Fruit fly (Drosophila melanogaster) whole organism, embryonic: Measurements from ENCODE around the gene CG4730.

Source experiments
- B-H1 ChIP-seq: fragments of 200-800 bp; sonication (Bioruptor generic); IDR thresholded peaks from 3 replicates; pipeline ENCODE4 v1.3.6; 2022; ENCODE audit warnings: missing biosample characterization, missing genetic modification characterization
- Bteb2 ChIP-seq: fragments of 200-800 bp; sonication (Bioruptor generic); optimal IDR thresholded peaks from 2 replicates; lab custom pipeline; 2016; ENCODE audit warnings: missing biosample characterization, missing genetic modification characterization
- CG10565 ChIP-seq: fragments of 200-800 bp; sonication (Bioruptor generic); optimal IDR thresholded peaks from 3 replicates; lab custom pipeline; 2016; ENCODE audit warnings: missing biosample characterization, mild to moderate bottlenecking, missing genetic modification characterization
- CG10654 ChIP-seq: fragments of 200-800 bp; sonication (Bioruptor generic); optimal IDR thresholded peaks from 2 replicates; lab custom pipeline; 2016; ENCODE audit warnings: missing biosample characterization, missing genetic modification characterization
- CG10959 ChIP-seq: fragments of 200-800 bp; sonication (Bioruptor generic); IDR thresholded peaks from 2 replicates; pipeline ENCODE4 v1.3.6; 2022; ENCODE audit warnings: missing biosample characterization, missing genetic modification characterization
- CG12942 ChIP-seq: fragments of 200-800 bp; sonication (Bioruptor generic); optimal IDR thresholded peaks from 3 replicates; lab custom pipeline; 2016; ENCODE audit warnings: missing biosample characterization, missing genetic modification characterization
- CG13123 ChIP-seq: fragments of 200-800 bp; sonication (Bioruptor generic); optimal IDR thresholded peaks from 2 replicates; lab custom pipeline; 2016; ENCODE audit warnings: missing biosample characterization, missing genetic modification characterization
- CG14441 ChIP-seq: fragments of 200-800 bp; sonication (Bioruptor generic); IDR thresholded peaks from 2 replicates; pipeline ENCODE4 v1.3.6; 2022; ENCODE audit warnings: missing biosample characterization, missing genetic modification characterization
- CG15479 ChIP-seq: fragments of 200-800 bp; sonication (Bioruptor generic); optimal IDR thresholded peaks from 3 replicates; lab custom pipeline; 2019; ENCODE audit warnings: missing biosample characterization, mild to moderate bottlenecking, missing genetic modification characterization, moderate library complexity
- CG17359 ChIP-seq: fragments of 200-800 bp; sonication (Bioruptor generic); optimal IDR thresholded peaks from 3 replicates; lab custom pipeline; 2018; ENCODE audit warnings: missing biosample characterization, mild to moderate bottlenecking, missing genetic modification characterization, moderate library complexity
- CG18011 ChIP-seq: fragments of 200-800 bp; sonication (Bioruptor generic); optimal IDR thresholded peaks from 2 replicates; lab custom pipeline; 2017; ENCODE audit warnings: missing biosample characterization, missing genetic modification characterization, mild to moderate bottlenecking, moderate library complexity, missing genotype
- CG1832 ChIP-seq: fragments of 200-800 bp; sonication (Bioruptor generic); optimal IDR thresholded peaks from 2 replicates; lab custom pipeline; 2017; ENCODE audit warnings: missing biosample characterization, mild to moderate bottlenecking, missing genetic modification characterization, inconsistent platforms
- CG2116 ChIP-seq: fragments of 200-800 bp; sonication (Bioruptor generic); optimal IDR thresholded peaks from 3 replicates; lab custom pipeline; 2018; ENCODE audit warnings: missing biosample characterization, mild to moderate bottlenecking, missing genetic modification characterization
- CG2202 ChIP-seq: fragments of 200-800 bp; sonication (Bioruptor generic); optimal IDR thresholded peaks from 2 replicates; lab custom pipeline; 2018; ENCODE audit warnings: missing biosample characterization, mild to moderate bottlenecking, missing genetic modification characterization
- CG2678 ChIP-seq: fragments of 200-800 bp; sonication (Bioruptor generic); optimal IDR thresholded peaks from 3 replicates; lab custom pipeline; 2019; ENCODE audit warnings: missing biosample characterization, mild to moderate bottlenecking, missing genetic modification characterization, moderate library complexity
- CG31441 ChIP-seq: fragments of 200-800 bp; sonication (Bioruptor generic); IDR thresholded peaks from 2 replicates; pipeline ENCODE4 v1.3.6; 2022; ENCODE audit warnings: missing biosample characterization, missing genetic modification characterization
- CG32772 ChIP-seq: fragments of 200-800 bp; sonication (Bioruptor generic); IDR thresholded peaks from 2 replicates; pipeline ENCODE4 v1.3.6; 2022; ENCODE audit warnings: missing biosample characterization, missing genetic modification characterization
- CG6175 ChIP-seq: fragments of 200-800 bp; sonication (Bioruptor generic); IDR thresholded peaks from 3 replicates; pipeline ENCODE4 v1.3.6; 2022; ENCODE audit warnings: missing biosample characterization, missing genetic modification characterization
- CG6689 ChIP-seq: fragments of 200-800 bp; sonication (Bioruptor generic); IDR thresholded peaks from 2 replicates; pipeline ENCODE4 v1.3.6; 2022; ENCODE audit warnings: missing biosample characterization, missing genetic modification characterization
- CG6854 ChIP-seq: fragments of 200-800 bp; sonication (Bioruptor generic); optimal IDR thresholded peaks from 3 replicates; lab custom pipeline; 2017; ENCODE audit warnings: missing biosample characterization, mild to moderate bottlenecking, missing genetic modification characterization
- Camta ChIP-seq: fragments of 200-800 bp; sonication (Bioruptor generic); optimal IDR thresholded peaks from 2 replicates; lab custom pipeline; 2016; ENCODE audit warnings: missing biosample characterization, missing genetic modification characterization
- E2f2 ChIP-seq: fragments of 200-800 bp; sonication (Bioruptor generic); IDR thresholded peaks from 2 replicates; pipeline ENCODE4 v1.3.6; 2022; ENCODE audit warnings: missing biosample characterization, missing genetic modification characterization
- Ets65A ChIP-seq: fragments of 200-800 bp; sonication (Bioruptor generic); peaks from one replicate; lab custom pipeline; 2016; ENCODE audit warnings: missing biosample characterization, missing genetic modification characterization
- GATAe ChIP-seq: fragments of 200-800 bp; sonication (Bioruptor generic); conservative IDR thresholded peaks from 2 replicates; pipeline ENCODE4 v1.3.6; 2022; ENCODE audit warnings: missing biosample characterization, missing genetic modification characterization
- H15 ChIP-seq: fragments of 200-800 bp; sonication (Bioruptor generic); IDR thresholded peaks from 3 replicates; pipeline ENCODE4 v1.3.6; 2022; ENCODE audit warnings: missing biosample characterization, missing genetic modification characterization
- H2.0 ChIP-seq: fragments of 200-800 bp; sonication (Bioruptor generic); IDR thresholded peaks from 2 replicates; pipeline ENCODE4 v1.3.6; 2022; ENCODE audit warnings: missing biosample characterization, missing genetic modification characterization
- Hmr ChIP-seq: fragments of 200-800 bp; sonication (Bioruptor generic); optimal IDR thresholded peaks from 3 replicates; lab custom pipeline; 2017; ENCODE audit warnings: mild to moderate bottlenecking, missing biosample characterization, missing genetic modification reagents, missing genetic modification characterization
- Hmx ChIP-seq: fragments of 200-800 bp; sonication (Bioruptor generic); optimal IDR thresholded peaks from 2 replicates; lab custom pipeline; 2016; ENCODE audit warnings: missing biosample characterization, missing genetic modification characterization
- Hsf ChIP-seq: fragments of 200-800 bp; sonication (Bioruptor generic); optimal IDR thresholded peaks from 3 replicates; lab custom pipeline; 2016; ENCODE audit warnings: missing biosample characterization, missing genetic modification characterization
- Jarid2 ChIP-seq: fragments of 200-800 bp; sonication (Bioruptor generic); optimal IDR thresholded peaks from 3 replicates; lab custom pipeline; 2017; ENCODE audit warnings: mild to moderate bottlenecking, missing biosample characterization, missing genetic modification reagents, missing genetic modification characterization
- Lhr ChIP-seq: fragments of 200-800 bp; sonication (Bioruptor generic); optimal IDR thresholded peaks from 3 replicates; lab custom pipeline; 2017; ENCODE audit warnings: mild to moderate bottlenecking, missing biosample characterization, missing genetic modification reagents, missing genetic modification characterization
- MBD-R2 ChIP-seq: fragments of 200-800 bp; sonication (Bioruptor generic); IDR thresholded peaks from 2 replicates; pipeline ENCODE4 v1.3.6; 2022; ENCODE audit warnings: missing biosample characterization, missing genetic modification characterization
- MESR4 ChIP-seq: fragments of 200-800 bp; sonication (Bioruptor generic); optimal IDR thresholded peaks from 2 replicates; lab custom pipeline; 2018; ENCODE audit warnings: missing biosample characterization, mild to moderate bottlenecking, missing genetic modification characterization, moderate library complexity
- Max ChIP-seq: fragments of 200-800 bp; sonication (Bioruptor generic); optimal IDR thresholded peaks from 2 replicates; lab custom pipeline; 2016; ENCODE audit warnings: missing biosample characterization, mild to moderate bottlenecking, missing genetic modification characterization
- Neu2 ChIP-seq: fragments of 200-800 bp; sonication (Bioruptor generic); optimal IDR thresholded peaks from 3 replicates; lab custom pipeline; 2016; ENCODE audit warnings: missing biosample characterization, missing genetic modification characterization, borderline replicate concordance
- Rfx ChIP-seq: fragments of 200-800 bp; sonication (Bioruptor generic); IDR thresholded peaks from 2 replicates; pipeline ENCODE4 v1.3.6; 2022; ENCODE audit warnings: missing biosample characterization, missing genetic modification characterization
- Taf1 ChIP-seq: fragments of 200-800 bp; sonication (Bioruptor generic); IDR thresholded peaks from 2 replicates; pipeline ENCODE4 v1.3.6; 2022; ENCODE audit warnings: missing biosample characterization, missing genetic modification characterization
- Tbp ChIP-seq: fragments of >200 bp; optimal IDR thresholded peaks from 2 replicates; lab custom pipeline; 2018; ENCODE audit warnings: missing biosample characterization, missing genetic modification characterization
- bowl ChIP-seq: fragments of 200-800 bp; sonication (Bioruptor generic); IDR thresholded peaks from 2 replicates; pipeline ENCODE4 v1.3.6; 2022; ENCODE audit warnings: missing biosample characterization, missing genetic modification characterization
- cad ChIP-seq: fragments of >200 bp; optimal IDR thresholded peaks from 2 replicates; lab custom pipeline; 2017; ENCODE audit warnings: missing biosample characterization, missing genetic modification characterization
- da ChIP-seq: fragments of 200-800 bp; sonication (Bioruptor generic); optimal IDR thresholded peaks from 2 replicates; lab custom pipeline; 2016; ENCODE audit warnings: missing biosample characterization, missing genetic modification characterization
- fd64A ChIP-seq: fragments of 200-800 bp; sonication (Bioruptor generic); optimal IDR thresholded peaks from 3 replicates; lab custom pipeline; 2018; ENCODE audit warnings: missing biosample characterization, mild to moderate bottlenecking, missing genetic modification characterization
- gem ChIP-seq: fragments of 200-800 bp; sonication (Bioruptor generic); optimal IDR thresholded peaks from 2 replicates; lab custom pipeline; 2019; ENCODE audit warnings: missing biosample characterization, mild to moderate bottlenecking, missing genetic modification characterization, moderate library complexity
- grn ChIP-seq: fragments of 200-800 bp; sonication (Bioruptor generic); optimal IDR thresholded peaks from 3 replicates; lab custom pipeline; 2017; ENCODE audit warnings: missing biosample characterization, missing genetic modification characterization
- h ChIP-seq: fragments of >200 bp; optimal IDR thresholded peaks from 2 replicates; lab custom pipeline; 2017
- ind ChIP-seq: fragments of 200-800 bp; sonication (Bioruptor generic); optimal IDR thresholded peaks from 3 replicates; lab custom pipeline; 2016; ENCODE audit warnings: missing biosample characterization, missing genetic modification characterization
- ro ChIP-seq: fragments of 200-800 bp; sonication (Bioruptor generic); IDR thresholded peaks from 2 replicates; pipeline ENCODE4 v1.3.6; 2022; ENCODE audit warnings: missing biosample characterization, missing genetic modification characterization
- shn ChIP-seq: fragments of 200-800 bp; sonication (Bioruptor generic); optimal IDR thresholded peaks from 3 replicates; lab custom pipeline; 2016; ENCODE audit warnings: missing biosample characterization, missing genetic modification characterization
- tap ChIP-seq: fragments of 200-800 bp; optimal IDR thresholded peaks from 3 replicates; lab custom pipeline; 2019; ENCODE audit warnings: missing biosample characterization, mild to moderate bottlenecking, missing genetic modification characterization, moderate library complexity
- tll ChIP-seq, 2 experiments: fragments of 200-800 bp in 1 of 2; fragments of >200 bp in 1 of 2; sonication (Bioruptor generic) in 1 of 2; optimal IDR thresholded peaks; 2 replicates each; lab custom pipeline; 2017 to 2019; ENCODE audit warnings: missing biosample characterization in 2 of 2, missing genetic modification characterization in 2 of 2, mild to moderate bottlenecking in 1 of 2, moderate library complexity in 1 of 2
- ttk ChIP-seq: fragments of 200-800 bp; sonication (Bioruptor generic); IDR thresholded peaks from 2 replicates; pipeline ENCODE4 v2.1.2; 2022; ENCODE audit warnings: missing biosample characterization, missing genetic modification characterization
- wdn ChIP-seq: fragments of 200-800 bp; sonication (Bioruptor generic); IDR thresholded peaks from 2 replicates; pipeline ENCODE4 v1.3.6; 2022; ENCODE audit warnings: missing biosample characterization, missing genetic modification characterization

CG4730 gene

DNA sequence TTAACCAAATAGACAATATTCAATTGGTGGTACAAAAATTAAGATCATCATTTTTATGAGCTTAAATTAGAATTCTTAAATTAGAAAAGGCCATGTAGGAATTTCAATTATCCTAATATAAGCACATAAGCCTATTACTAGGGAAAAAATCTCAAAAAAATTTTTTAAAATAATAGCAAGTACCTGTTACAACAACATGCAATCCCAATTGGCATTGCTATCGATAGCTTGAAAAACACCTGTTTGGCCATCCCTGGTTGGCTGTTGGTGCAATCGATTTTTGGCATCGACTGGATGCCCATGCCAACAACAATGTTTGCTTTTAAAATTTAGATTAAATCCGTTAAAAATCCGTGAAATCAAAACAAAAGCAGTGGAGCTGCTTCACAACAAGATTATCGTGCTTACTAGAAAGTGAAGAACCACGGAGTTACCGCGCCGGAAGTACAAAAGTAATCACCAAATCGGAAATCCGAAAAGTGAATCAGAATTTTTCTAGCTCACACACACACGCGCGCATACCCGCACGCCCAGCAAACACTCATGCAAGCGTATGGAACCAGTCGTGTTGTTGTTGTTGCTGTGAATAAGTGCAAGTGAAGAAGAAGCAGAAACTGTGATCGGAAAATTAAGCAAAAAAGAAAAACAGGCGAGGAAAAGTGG is 16.8 kb downstream of the CG4730 start, which contains the start of gene RASSF8 (continued):
- TF ChIP-seq tap (tag; lab: Kevin White, UChicago), result no peak
- TF ChIP-seq H2.0 (GFP tag; lab: Robert Waterston, UW), result no peak
- no peak for TF ChIP-seq Taf1 (GFP tag; lab: Robert Waterston, UW)
- no peak for TF ChIP-seq fd64A
- 0 out of 2 replicates have a peak, but pooled peaks have one; percentile 47 for TF ChIP-seq CG14441 (GFP tag; lab: Robert Waterston, UW)
- TF ChIP-seq CG1832 (GFP tag; lab: Kevin White, UChicago), result no peak
- TF ChIP-seq CG31441 (GFP tag; lab: Robert Waterston, UW), result peak; percentile 38
- no peak for TF ChIP-seq CG12942 (GFP tag; lab: Kevin White, UChicago)
- TF ChIP-seq Bteb2 (GFP tag; lab: Kevin White, UChicago), result no peak
- TF ChIP-seq CG10565 (GFP tag; lab: Kevin White, UChicago), result no peak
- peak; percentile 18 for TF ChIP-seq ind (GFP tag; lab: Kevin White, UChicago)
- TF ChIP-seq wdn (GFP tag; lab: Robert Waterston, UW), result no peak
- TF ChIP-seq Max (GFP tag; lab: Kevin White, UChicago), result no peak
- TF ChIP-seq bowl (GFP tag; lab: Robert Waterston, UW), result no peak
- TF ChIP-seq Tbp (GFP tag; lab: Kevin White, UChicago), result no peak
- no peak for TF ChIP-seq CG6854 (GFP tag; lab: Kevin White, UChicago)
- TF ChIP-seq H15 (GFP tag; lab: Robert Waterston, UW), result no peak
- TF ChIP-seq Hmx, result no peak
- no peak for TF ChIP-seq GATAe
- no peak for TF ChIP-seq Neu2 (GFP tag; lab: Kevin White, UChicago)
- no peak for TF ChIP-seq ttk
- no peak for TF ChIP-seq shn (GFP tag; lab: Kevin White, UChicago)
- no peak for TF ChIP-seq CG18011 (GFP tag; lab: Kevin White, UChicago)
- TF ChIP-seq CG2202 (tag; lab: Kevin White, UChicago), result no peak
- no peak for TF ChIP-seq CG32772 (GFP tag; lab: Robert Waterston, UW)
- TF ChIP-seq B-H1 (GFP tag; lab: Robert Waterston, UW), result no peak
- no peak for TF ChIP-seq grn (GFP tag; lab: Kevin White, UChicago)
- TF ChIP-seq CG6175 (GFP tag; lab: Robert Waterston, UW), result no peak
- no peak for TF ChIP-seq CG15479 (GFP tag; lab: Kevin White, UChicago)
- TF ChIP-seq Lhr, result no peak
- TF ChIP-seq Jarid2 (GFP tag; lab: Kevin White, UChicago), result no peak
- no peak for TF ChIP-seq h
- TF ChIP-seq cad, result no peak
- TF ChIP-seq CG10654 (GFP tag; lab: Kevin White, UChicago), result peak; percentile 19
- TF ChIP-seq Rfx (GFP tag; lab: Robert Waterston, UW), result peak; percentile 76
- TF ChIP-seq Camta, result no peak
- TF ChIP-seq Ets65A, result peak; percentile 90
- peak; percentile 31 for TF ChIP-seq gem (tag; lab: Kevin White, UChicago)
- TF ChIP-seq Hmr (GFP tag; lab: Kevin White, UChicago), result no peak
- TF ChIP-seq CG13123 (GFP tag; lab: Kevin White, UChicago), result no peak
- peak; percentile 34 for TF ChIP-seq CG2116 (GFP tag; lab: Kevin White, UChicago)
- TF ChIP-seq da (GFP tag; lab: Kevin White, UChicago), result no peak
- TF ChIP-seq E2f2 (GFP tag; lab: Robert Waterston, UW), result no peak; the same call in none of the 2 replicates
- peak; percentile 88 for TF ChIP-seq MESR4 (GFP tag; lab: Kevin White, UChicago)
- no peak for TF ChIP-seq tll (GFP tag; optimal IDR thresholded peaks at IDR 0.05; lab: Kevin White, UChicago)
- TF ChIP-seq Hsf, result peak; percentile 16
- TF ChIP-seq CG10959 (GFP tag; lab: Robert Waterston, UW), result no peak
- TF ChIP-seq ro (GFP tag; lab: Robert Waterston, UW), result no peak
- TF ChIP-seq CG6689 (GFP tag; lab: Robert Waterston, UW), result peak; percentile 49
- TF ChIP-seq MBD-R2 (GFP tag; lab: Robert Waterston, UW), result peak; percentile 37; the same call in 1 of the 2 replicates
- no peak for TF ChIP-seq CG17359 (tag; lab: Kevin White, UChicago)
- TF ChIP-seq CG2678 (tag; lab: Kevin White, UChicago), result peak; percentile 22
